Worm (Caenorhabditis elegans) whole organism, late embryonic: ENCODE measurements around the gene rnp-9.

ENCODE experiments used
- fkh-10 ChIP-seq: fragments of 150-350 bp; optimal IDR thresholded peaks from 2 replicates; lab custom pipeline; 2014; ENCODE audit warnings: missing biosample characterization, missing genetic modification reagents, missing genetic modification characterization
- lim-6 ChIP-seq: sonication (generic microtip); optimal IDR thresholded peaks from 2 replicates; lab custom pipeline; 2016; ENCODE audit warnings: missing genetic modification characterization, missing compliant biosample characterization
- ztf-16 ChIP-seq: sonication (generic microtip); optimal IDR thresholded peaks from 2 replicates; lab custom pipeline; 2017; ENCODE audit warnings: missing genetic modification characterization, missing compliant biosample characterization

DNA sequence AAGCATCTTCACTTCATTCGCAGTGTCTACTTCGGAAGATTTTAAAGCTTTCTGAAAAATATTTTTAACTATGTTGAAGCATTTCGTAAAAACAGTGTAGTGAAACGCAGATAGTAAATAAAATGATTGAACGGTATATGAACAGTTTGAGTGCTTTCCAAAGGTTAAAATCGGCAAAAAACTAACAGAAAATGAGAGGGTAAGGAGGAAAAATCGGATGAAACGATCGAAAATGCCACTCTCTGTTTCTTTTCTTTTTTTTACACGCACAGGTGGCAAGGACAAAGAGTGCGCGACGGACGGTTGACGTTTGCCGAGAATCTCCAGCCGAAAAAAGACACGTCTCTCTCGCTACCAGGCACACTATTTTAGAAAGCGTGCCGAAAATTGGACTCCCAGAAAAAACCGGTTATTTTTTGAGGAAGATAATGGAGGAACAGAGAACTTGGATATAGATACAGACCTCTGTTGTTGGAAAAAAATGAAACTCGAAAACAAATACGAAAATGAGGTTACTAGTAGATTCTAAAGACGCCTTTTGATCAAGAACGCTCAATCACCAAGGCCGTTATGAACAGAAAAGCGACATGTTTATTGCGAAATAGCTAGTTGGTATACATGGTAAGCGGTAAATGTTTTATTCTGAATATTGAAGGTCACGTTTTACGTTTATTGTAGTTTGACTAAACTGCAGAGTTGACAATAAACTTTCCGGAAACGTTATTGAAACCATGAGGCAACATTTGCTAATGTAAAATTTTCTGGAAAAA, 27.4 kb downstream of the rnp-9 start, which contains the start of gene myrf-2:
- TF ChIP-seq lim-6 (tag; lab: Kevin White, UChicago) (no peak), ztf-16 (no peak), fkh-10 (GFP tag; lab: Kevin White, UChicago) (no peak)
